Fruit fly (Drosophila melanogaster) whole organism, wandering third instar larva: ENCODE measurements around the gene Tpc1.

ENCODE experiments used
- Abd-B ChIP-seq: fragments of >200 bp; optimal IDR thresholded peaks from 2 replicates; lab custom pipeline; 2017; ENCODE audit warnings: missing biosample characterization, missing genetic modification characterization
- CG32264 ChIP-seq: fragments of 200-800 bp; sonication (Bioruptor generic); optimal IDR thresholded peaks from 2 replicates; lab custom pipeline; 2016; ENCODE audit warnings: missing biosample characterization, missing genetic modification characterization
- CG9705 ChIP-seq: fragments of 200-800 bp; sonication (Bioruptor generic); optimal IDR thresholded peaks from 2 replicates; lab custom pipeline; 2018; ENCODE audit warnings: missing biosample characterization, mild to moderate bottlenecking, missing genetic modification characterization
- CrebA ChIP-seq: fragments of 200-800 bp; sonication (Bioruptor generic); optimal IDR thresholded peaks from 2 replicates; lab custom pipeline; 2016; ENCODE audit warnings: missing biosample characterization, mild to moderate bottlenecking, missing genetic modification characterization, borderline replicate concordance
- Dfd ChIP-seq: fragments of >200 bp; optimal IDR thresholded peaks from 2 replicates; lab custom pipeline; 2017; ENCODE audit warnings: missing biosample characterization, missing genetic modification characterization
- Dif ChIP-seq: fragments of 200-275, 200-300 bp; sonication (Bioruptor generic); optimal IDR thresholded peaks from 2 replicates; lab custom pipeline; 2018; ENCODE audit warnings: missing biosample characterization, missing genetic modification characterization; ENCODE audit not compliant: partially characterized antibody
- GATAd ChIP-seq: sonication (Bioruptor generic); optimal IDR thresholded peaks from 2 replicates; lab custom pipeline; 2016; ENCODE audit warnings: missing biosample characterization, missing genetic modification characterization
- HLH106 ChIP-seq: fragments of 200-800 bp; optimal IDR thresholded peaks from 3 replicates; lab custom pipeline; 2019; ENCODE audit warnings: missing biosample characterization, mild to moderate bottlenecking, missing genetic modification characterization, moderate library complexity
- Hnf4 ChIP-seq: fragments of 200-800 bp; sonication (Bioruptor generic); optimal IDR thresholded peaks from 2 replicates; lab custom pipeline; 2016; ENCODE audit warnings: missing biosample characterization, mild to moderate bottlenecking, missing genetic modification characterization
- Hr78 ChIP-seq: fragments of >200 bp; optimal IDR thresholded peaks from 2 replicates; lab custom pipeline; 2017; ENCODE audit warnings: missing biosample characterization, missing genetic modification characterization
- Hr83 ChIP-seq: fragments of 200-300 bp; sonication (Bioruptor generic); optimal IDR thresholded peaks from 2 replicates; lab custom pipeline; 2016; ENCODE audit warnings: missing biosample characterization, mild to moderate bottlenecking, missing genetic modification characterization, moderate library complexity; ENCODE audit not compliant: poor library complexity, severe bottlenecking
- Jra ChIP-seq: sonication (Bioruptor generic); optimal IDR thresholded peaks from 2 replicates; lab custom pipeline; 2016; ENCODE audit warnings: missing biosample characterization, missing genetic modification characterization
- Mio ChIP-seq: sonication (Bioruptor generic); optimal IDR thresholded peaks from 2 replicates; lab custom pipeline; 2016; ENCODE audit warnings: missing biosample characterization, missing genetic modification characterization
- Myc ChIP-seq: fragments of >200 bp; optimal IDR thresholded peaks from 2 replicates; lab custom pipeline; 2017
- N ChIP-seq: fragments of >200 bp; optimal IDR thresholded peaks from 2 replicates; lab custom pipeline; 2018; ENCODE audit warnings: missing biosample characterization, missing external identifiers, missing genetic modification characterization
- OdsH ChIP-seq: fragments of 200-800 bp; sonication (Bioruptor generic); optimal IDR thresholded peaks from 2 replicates; lab custom pipeline; 2016; ENCODE audit warnings: missing biosample characterization, mild to moderate bottlenecking, missing genetic modification characterization
- Rel ChIP-seq, 2 experiments: fragments of 200-800 bp; sonication (Bioruptor generic) in 1 of 2; optimal IDR thresholded peaks; 2 replicates in 1 of 2; 3 replicates in 1 of 2; lab custom pipeline; 2016 to 2019; ENCODE audit warnings: mild to moderate bottlenecking in 2 of 2, missing biosample characterization in 2 of 2, missing genetic modification characterization in 2 of 2, moderate library complexity in 1 of 2
- Sp1 ChIP-seq: fragments of 200-800 bp; sonication (Bioruptor generic); optimal IDR thresholded peaks from 3 replicates; lab custom pipeline; 2019; ENCODE audit warnings: missing biosample characterization, mild to moderate bottlenecking, missing genetic modification characterization, moderate library complexity
- Vsx2 ChIP-seq: fragments of 200-300, 225-300 bp; sonication (Bioruptor generic); optimal IDR thresholded peaks from 2 replicates; lab custom pipeline; 2018; ENCODE audit warnings: missing biosample characterization, missing genetic modification characterization; ENCODE audit not compliant: partially characterized antibody
- br ChIP-seq: fragments of 200-800 bp; sonication (Bioruptor generic); optimal IDR thresholded peaks from 2 replicates; lab custom pipeline; 2016; ENCODE audit warnings: missing biosample characterization, missing genetic modification characterization
- brk ChIP-seq: fragments of 200-800 bp; sonication (Bioruptor generic); optimal IDR thresholded peaks from 2 replicates; lab custom pipeline; 2016; ENCODE audit warnings: missing biosample characterization, mild to moderate bottlenecking, missing genetic modification characterization
- dl ChIP-seq, 2 experiments: fragments of 175-275, 200-275 bp in 1 of 2; fragments of 200-275 bp in 1 of 2; sonication (Bioruptor generic); optimal IDR thresholded peaks; lab custom pipeline; 2018; ENCODE audit warnings: mild to moderate bottlenecking in 2 of 2, missing biosample characterization in 2 of 2, missing genetic modification characterization in 2 of 2, moderate library complexity in 2 of 2; ENCODE audit not compliant: partially characterized antibody in 2 of 2, insufficient read depth in 1 of 2
- dmrt93B ChIP-seq: fragments of 200-800 bp; sonication (Bioruptor generic); optimal IDR thresholded peaks from 2 replicates; lab custom pipeline; 2018; ENCODE audit warnings: missing biosample characterization, mild to moderate bottlenecking, missing genetic modification characterization
- dsf ChIP-seq: sonication (Bioruptor generic); optimal IDR thresholded peaks from 2 replicates; lab custom pipeline; 2016; ENCODE audit warnings: missing biosample characterization, missing genetic modification characterization, borderline replicate concordance
- ey ChIP-seq: fragments of 200-800 bp; sonication (Bioruptor generic); optimal IDR thresholded peaks from 2 replicates; lab custom pipeline; 2016; ENCODE audit warnings: missing biosample characterization, missing genetic modification characterization
- foxo ChIP-seq, 2 experiments: fragments of 200-800 bp; sonication (Bioruptor generic); optimal IDR thresholded peaks; 2 replicates in 1 of 2; 3 replicates in 1 of 2; lab custom pipeline; 2016 to 2017; ENCODE audit warnings: missing biosample characterization in 2 of 2, missing genetic modification characterization in 2 of 2
- fru ChIP-seq: fragments of 200-800 bp; sonication (Bioruptor generic); optimal IDR thresholded peaks from 3 replicates; lab custom pipeline; 2016; ENCODE audit warnings: missing biosample characterization, mild to moderate bottlenecking, missing genetic modification characterization
- h ChIP-seq: fragments of 200-800 bp; sonication (Bioruptor generic); optimal IDR thresholded peaks from 3 replicates; lab custom pipeline; 2016; ENCODE audit warnings: missing biosample characterization, mild to moderate bottlenecking, missing genetic modification characterization
- jim ChIP-seq: fragments of 175-275, 200-325 bp; sonication (Bioruptor generic); optimal IDR thresholded peaks from 2 replicates; lab custom pipeline; 2016; ENCODE audit warnings: missing biosample characterization, mild to moderate bottlenecking, missing genetic modification characterization
- lola ChIP-seq: fragments of >200 bp; optimal IDR thresholded peaks from 2 replicates; lab custom pipeline; 2017; ENCODE audit warnings: missing biosample characterization, missing genetic modification characterization
- pan ChIP-seq: fragments of >200 bp; optimal IDR thresholded peaks from 2 replicates; lab custom pipeline; 2017
- psq ChIP-seq: fragments of 200-800 bp; sonication (Bioruptor generic); optimal IDR thresholded peaks from 3 replicates; lab custom pipeline; 2017; ENCODE audit warnings: missing biosample characterization, mild to moderate bottlenecking, missing genetic modification characterization, moderate library complexity
- rgr ChIP-seq: fragments of 200-800 bp; sonication (Bioruptor generic); optimal IDR thresholded peaks from 3 replicates; lab custom pipeline; 2016; ENCODE audit warnings: missing biosample characterization, mild to moderate bottlenecking, missing genetic modification characterization
- sage ChIP-seq: fragments of 200-800 bp; sonication (Bioruptor generic); optimal IDR thresholded peaks from 2 replicates; lab custom pipeline; 2016; ENCODE audit warnings: missing biosample characterization, mild to moderate bottlenecking, missing genetic modification characterization
- sv ChIP-seq: fragments of 200-800 bp; sonication (Bioruptor generic); optimal IDR thresholded peaks from 3 replicates; lab custom pipeline; 2016; ENCODE audit warnings: missing biosample characterization, missing genetic modification characterization
- tai ChIP-seq: sonication (Bioruptor generic); optimal IDR thresholded peaks from 2 replicates; lab custom pipeline; 2016; ENCODE audit warnings: missing biosample characterization, missing genetic modification characterization
- usp ChIP-seq: fragments of >200 bp; optimal IDR thresholded peaks from 2 replicates; lab custom pipeline; 2017; ENCODE audit warnings: missing biosample characterization, missing genetic modification characterization
- woc ChIP-seq: sonication (Bioruptor generic); optimal IDR thresholded peaks from 2 replicates; lab custom pipeline; 2016; ENCODE audit warnings: missing biosample characterization, mild to moderate bottlenecking, missing genetic modification characterization

Gene Tpc1

DNA sequence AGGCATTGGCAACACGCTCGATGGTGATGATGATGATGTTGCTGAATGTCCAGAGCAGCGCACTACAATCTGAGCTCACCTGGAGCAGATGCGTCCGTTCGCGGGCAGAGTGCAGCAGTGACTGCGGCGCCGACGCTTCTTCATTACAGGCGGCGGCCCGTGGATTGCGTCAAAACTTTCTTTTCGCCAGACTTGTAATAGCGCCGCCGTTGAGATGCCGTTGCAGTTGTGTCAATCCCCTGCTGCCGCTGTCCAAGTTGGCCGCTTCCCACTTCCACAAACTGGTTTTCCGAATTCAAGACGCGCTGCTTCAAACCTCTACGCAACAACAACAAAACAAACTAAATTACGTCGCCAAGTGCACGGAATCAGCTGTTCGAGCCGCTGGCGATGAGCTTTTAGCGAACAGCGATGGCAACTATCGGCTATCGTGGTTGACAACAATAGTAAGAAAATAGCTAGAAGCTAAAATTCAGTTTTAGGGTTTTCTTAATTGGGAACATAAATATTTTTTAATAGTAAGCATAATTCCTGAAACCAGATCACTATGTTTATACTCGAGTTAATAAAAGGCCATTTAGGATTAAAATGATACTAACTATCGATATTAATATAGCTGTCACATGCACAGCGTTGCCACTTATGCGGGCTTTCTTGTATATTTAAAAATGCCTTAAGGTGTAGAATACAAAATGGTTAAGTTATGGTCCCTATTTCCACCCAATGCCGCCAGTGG, at the start of gene Tpc1:
Gene Tpc1, minus strand, starts transcription at position 365 of the 736 bp plus-strand sequence.
- TF ChIP-seq woc (GFP tag; lab: Kevin White, UChicago): peak; percentile 91
- no peak for TF ChIP-seq Mio
- no peak for TF ChIP-seq Dif
- TF ChIP-seq sv: peak; percentile 60
- no peak for TF ChIP-seq dmrt93B (GFP tag; lab: Kevin White, UChicago)
- TF ChIP-seq rgr (GFP tag; lab: Kevin White, UChicago): peak; percentile 52
- no peak for TF ChIP-seq Hr78 (GFP tag; lab: Kevin White, UChicago)
- no peak for TF ChIP-seq Dfd
- no peak for TF ChIP-seq dsf (GFP tag; lab: Kevin White, UChicago)
- no peak for TF ChIP-seq GATAd (GFP tag; lab: Kevin White, UChicago)
- no peak for TF ChIP-seq tai (GFP tag; lab: Kevin White, UChicago)
- peak; percentile 63 for TF ChIP-seq Jra
- no peak for TF ChIP-seq lola (GFP tag; lab: Kevin White, UChicago)
- TF ChIP-seq brk (GFP tag; lab: Kevin White, UChicago): no peak
- TF ChIP-seq CG9705 (GFP tag; lab: Kevin White, UChicago): peak; percentile 30
- TF ChIP-seq N (GFP tag; lab: Kevin White, UChicago): no peak
- TF ChIP-seq usp (GFP tag; lab: Kevin White, UChicago): no peak
- peak; percentile 52 for TF ChIP-seq ey (GFP tag; lab: Kevin White, UChicago)
- peak; percentile 2 for TF ChIP-seq psq (GFP tag; lab: Kevin White, UChicago)
- no peak for TF ChIP-seq Rel (GFP tag; optimal IDR thresholded peaks at IDR 0.05; lab: Kevin White, UChicago)
- peak; percentile 22 for TF ChIP-seq Rel (tag; optimal IDR thresholded peaks at IDR 0.05; lab: Kevin White, UChicago)
- no peak for TF ChIP-seq Hr83 (GFP tag; lab: Kevin White, UChicago)
- TF ChIP-seq OdsH: no peak
- no peak for TF ChIP-seq Abd-B
- peak; percentile 97 for TF ChIP-seq Myc (lab: Kevin White, UChicago)
- TF ChIP-seq sage (GFP tag; lab: Kevin White, UChicago): no peak
- no peak for TF ChIP-seq CrebA (GFP tag; lab: Kevin White, UChicago)
- TF ChIP-seq br (GFP tag; lab: Kevin White, UChicago): peak; percentile 39
- peak in 1 of 2 experiments; percentile 34 for TF ChIP-seq foxo (GFP tag; optimal IDR thresholded peaks at IDR 0.05; lab: Kevin White, UChicago)
- TF ChIP-seq Sp1: peak; percentile 21
- TF ChIP-seq CG32264 (GFP tag; lab: Kevin White, UChicago): peak; percentile 13
- peak; percentile 71 for TF ChIP-seq Hnf4
- peak; percentile 55 for TF ChIP-seq h (GFP tag; lab: Kevin White, UChicago)
- no peak for TF ChIP-seq dl (GFP tag; optimal IDR thresholded peaks at IDR 0.05; lab: Kevin White, UChicago; ENCODE audit: insufficient read depth in 1 of 2, partially characterized antibody in 2 of 2)
- no peak for TF ChIP-seq jim
- TF ChIP-seq HLH106 (tag; lab: Kevin White, UChicago): peak; percentile 57
- TF ChIP-seq fru (GFP tag; lab: Kevin White, UChicago): peak; percentile 82
- TF ChIP-seq Vsx2 (GFP tag; lab: Kevin White, UChicago): no peak
- no peak for TF ChIP-seq pan

- no peak for TF ChIP-seq br (GFP tag; lab: Kevin White, UChicago)
- peak in 1 of 2 experiments; percentile 33 for TF ChIP-seq dl (GFP tag; optimal IDR thresholded peaks at IDR 0.05; lab: Kevin White, UChicago; ENCODE audit: insufficient read depth in 1 of 2, partially characterized antibody in 2 of 2)
- no peak for TF ChIP-seq h (GFP tag; lab: Kevin White, UChicago)
- no peak for TF ChIP-seq fru (GFP tag; lab: Kevin White, UChicago)
- TF ChIP-seq HLH106 (tag; lab: Kevin White, UChicago): peak; percentile 10
- TF ChIP-seq Rel (GFP tag; optimal IDR thresholded peaks at IDR 0.05; lab: Kevin White, UChicago): no peak
- peak; percentile 63 for TF ChIP-seq Rel (tag; optimal IDR thresholded peaks at IDR 0.05; lab: Kevin White, UChicago)
- peak; percentile 44 for TF ChIP-seq Vsx2 (GFP tag; lab: Kevin White, UChicago)
- no peak for TF ChIP-seq OdsH
- no peak for TF ChIP-seq Hr78 (GFP tag; lab: Kevin White, UChicago)
- TF ChIP-seq Sp1: no peak
- TF ChIP-seq ey (GFP tag; lab: Kevin White, UChicago): no peak
- TF ChIP-seq, all 38 proteins: peak for 4
Observed at dm6 chr3R:10893327-10893726, 11.3 kb upstream of the Tpc1 start, which contains the start of gene CG6621. Gene CG6621, minus strand, starts transcription at chr3R:10893531.
